Worm (Caenorhabditis elegans) whole organism, L4/young adult: ENCODE data around the gene fipr-9.

Source experiments
- W03F9.2 ChIP-seq: fragments of 150-350 bp; optimal IDR thresholded peaks from 2 replicates; lab custom pipeline; 2014; ENCODE audit warnings: missing biosample characterization, missing genetic modification characterization
- dao-5 ChIP-seq: sonication (generic microtip); optimal IDR thresholded peaks from 2 replicates; lab custom pipeline; 2016; ENCODE audit warnings: missing genotype, missing genetic modification characterization, moderate library complexity, missing compliant biosample characterization
- him-1 ChIP-seq: sonication (generic microtip); optimal IDR thresholded peaks from 2 replicates; lab custom pipeline; 2016; ENCODE audit warnings: missing genotype, missing genetic modification reagents, missing genetic modification characterization, missing compliant biosample characterization

- TF ChIP-seq W03F9.2 (tag; lab: Kevin White, UChicago) (no peak), him-1 (no peak), dao-5 (tag; lab: Kevin White, UChicago) (no peak)
Observed at ce11 chrV:10210244-10210643, 11.2 kb upstream of the fipr-9 start, which contains the start of gene tftc-3.
